Worm (Caenorhabditis elegans): ENCODE results near the gene his-5.

The his-5 gene

ce11 chrV:8545531-8546224 is 10.7 kb downstream of the his-5 start, which contains the start of the genes slc-17.8 and asns-1:
TSS of gene slc-17.8 (minus strand) at chrV:8545581.
TSS of gene asns-1 (plus strand) at chrV:8546174.
- no peak for TF ChIP-seq dpl-1 (GFP tag; optimal IDR thresholded peaks at IDR 0.05)
- TF ChIP-seq sup-37 (GFP tag; optimal IDR thresholded peaks at IDR 0.05), result no peak
- no peak for TF ChIP-seq fos-1 (tag; optimal IDR thresholded peaks at IDR 0.05)
- no peak for TF ChIP-seq aly-2 (tag; optimal IDR thresholded peaks at IDR 0.05)
- TF ChIP-seq ceh-8 (GFP tag; optimal IDR thresholded peaks at IDR 0.05), result no peak
- no peak for TF ChIP-seq isw-1 (GFP tag; IDR thresholded peaks at IDR 0.05)
- TF ChIP-seq hlh-4 (tag; optimal IDR thresholded peaks at IDR 0.05), result no peak
- TF ChIP-seq zag-1 (tag; optimal IDR thresholded peaks at IDR 0.05), result no peak
- TF ChIP-seq ets-5 (GFP tag; IDR thresholded peaks at IDR 0.05), result no peak

- TF ChIP-seq nhr-77 (tag; optimal IDR thresholded peaks at IDR 0.05) (peak; percentile 11), nhr-20 (tag; optimal IDR thresholded peaks at IDR 0.05) (no peak), vab-15 (tag; optimal IDR thresholded peaks at IDR 0.05) (no peak), tbx-2 (tag; optimal IDR thresholded peaks at IDR 0.05) (peak; percentile 0)
Observed at ce11 chrV:8548989-8549388, 14.0 kb downstream of the his-5 start, which contains the start of gene stdh-4. TSS of gene stdh-4 (plus strand) at chrV:8549289.

- TF ChIP-seq nhr-12 (tag; optimal IDR thresholded peaks at IDR 0.05) (no peak), sox-4 (tag; optimal IDR thresholded peaks at IDR 0.05) (no peak), lsy-2 (tag; optimal IDR thresholded peaks at IDR 0.05) (no peak), efl-3 (GFP tag; optimal IDR thresholded peaks at IDR 0.05) (no peak), sup-37 (GFP tag; optimal IDR thresholded peaks at IDR 0.05) (no peak), blmp-1 (tag; optimal IDR thresholded peaks at IDR 0.05) (no peak), unc-98 (GFP tag; IDR thresholded peaks at IDR 0.05) (no peak), dsc-1 (tag; optimal IDR thresholded peaks at IDR 0.05) (no peak), rnt-1 (tag; optimal IDR thresholded peaks at IDR 0.05) (peak; percentile 46), ceh-90 (tag; optimal IDR thresholded peaks at IDR 0.05) (no peak), lin-14 (GFP tag; optimal IDR thresholded peaks at IDR 0.05) (peak; percentile 1), dpl-1 (GFP tag; optimal IDR thresholded peaks at IDR 0.05) (no peak), efl-1 (optimal IDR thresholded peaks at IDR 0.05) (no peak), efl-1 (GFP tag; optimal IDR thresholded peaks at IDR 0.05 in 1 of 2) (peak in 1 of 2 experiments; percentile 78)
Observed at ce11 chrV:8552460-8552859, 17.4 kb downstream of the his-5 start, which contains the start of gene acr-15. TSS of gene acr-15 (plus strand) at chrV:8552695.

- TF ChIP-seq nhr-20 (tag; optimal IDR thresholded peaks at IDR 0.05) (no peak), sptf-1 (tag; optimal IDR thresholded peaks at IDR 0.05) (no peak), dsc-1 (tag; optimal IDR thresholded peaks at IDR 0.05) (peak; percentile 99), fkh-4 (tag; optimal IDR thresholded peaks at IDR 0.05; ENCODE audit: borderline replicate concordance) (peak; percentile 89), tbx-2 (tag; optimal IDR thresholded peaks at IDR 0.05) (peak; percentile 27)
Observed at ce11 chrV:8555955-8556354, 20.9 kb downstream of the his-5 start.

ce11 chrV:8560916-8561315 is 25.9 kb downstream of the his-5 start, which contains the start of gene acr-16:
TSS of gene acr-16 (plus strand) at chrV:8561216.
- no peak for TF ChIP-seq ztf-11 (tag; optimal IDR thresholded peaks at IDR 0.05)
- no peak for TF ChIP-seq aly-2 (tag; optimal IDR thresholded peaks at IDR 0.05)
- no peak for TF ChIP-seq ztf-4 (tag; optimal IDR thresholded peaks at IDR 0.05)
- TF ChIP-seq aha-1 (tag; optimal IDR thresholded peaks at IDR 0.05), result no peak
- no peak for TF ChIP-seq Y116A8C.19 (tag; optimal IDR thresholded peaks at IDR 0.05; ENCODE audit: borderline replicate concordance)

- TF ChIP-seq nhr-237 (tag; optimal IDR thresholded peaks at IDR 0.05) (no peak), ceh-8 (GFP tag; optimal IDR thresholded peaks at IDR 0.05) (no peak), nhr-11 (tag; optimal IDR thresholded peaks at IDR 0.05) (no peak), nhr-84 (tag; optimal IDR thresholded peaks at IDR 0.05) (no peak), unc-62 (GFP tag; optimal IDR thresholded peaks at IDR 0.05) (no peak), fkh-10 (GFP tag; optimal IDR thresholded peaks at IDR 0.05) (no peak), tlp-1 (tag; optimal IDR thresholded peaks at IDR 0.05) (no peak), elt-2 (tag; optimal IDR thresholded peaks at IDR 0.05) (no peak), Y116A8C.19 (tag; optimal IDR thresholded peaks at IDR 0.05; ENCODE audit: borderline replicate concordance) (no peak), swsn-7 (tag; optimal IDR thresholded peaks at IDR 0.05) (no peak), efl-3 (GFP tag; optimal IDR thresholded peaks at IDR 0.05) (no peak), grh-1 (GFP tag; IDR thresholded peaks at IDR 0.05) (no peak)
Observed at ce11 chrV:8565075-8565474, 30.1 kb downstream of the his-5 start, which contains the start of gene F25G6.8. TSS of gene F25G6.8 (minus strand) at chrV:8565175.

All from whole organism, L1 larva.